Worm (Caenorhabditis elegans) whole organism, L2 larva: Measurements from ENCODE around the gene dnj-8.
A peak's percentile ranks its signal among the peaks of the same experiment; 100 is the strongest.

Experiments
- C34F6.9 ChIP-seq: fragments of 150-350 bp; optimal IDR thresholded peaks from 2 replicates; lab custom pipeline; 2014; ENCODE audit warnings: missing biosample characterization, missing genetic modification characterization
- F13H6.1 ChIP-seq: sonication (generic microtip); optimal IDR thresholded peaks from 2 replicates; lab custom pipeline; 2016; ENCODE audit warnings: missing genetic modification characterization, missing compliant biosample characterization
- R02D3.7 ChIP-seq: fragments of 150-350 bp; optimal IDR thresholded peaks from 2 replicates; lab custom pipeline; 2014; ENCODE audit warnings: missing biosample characterization, missing genetic modification characterization
- Y55F3AM.14 ChIP-seq: fragments of 200-800 bp; sonication (Bioruptor generic); optimal IDR thresholded peaks from 2 replicates; lab custom pipeline; 2018; ENCODE audit warnings: mild to moderate bottlenecking, missing genetic modification characterization, missing compliant biosample characterization
- ZK546.5 ChIP-seq: sonication (generic microtip); optimal IDR thresholded peaks from 2 replicates; lab custom pipeline; 2017; ENCODE audit warnings: missing biosample characterization, missing genetic modification characterization
- alr-1 ChIP-seq: fragments of 150-350 bp; optimal IDR thresholded peaks from 2 replicates; lab custom pipeline; 2014; ENCODE audit warnings: missing biosample characterization, missing genetic modification characterization
- aly-2 ChIP-seq: fragments of 150-350 bp; optimal IDR thresholded peaks from 2 replicates; lab custom pipeline; 2014; ENCODE audit warnings: missing biosample characterization, missing genetic modification characterization
- blmp-1 ChIP-seq: sonication (generic microtip); optimal IDR thresholded peaks from 2 replicates; lab custom pipeline; 2017; ENCODE audit warnings: missing genetic modification characterization, mild to moderate bottlenecking, missing compliant biosample characterization, antibody characterized with exemption, moderate library complexity; ENCODE audit not compliant: insufficient read depth
- ceh-16 ChIP-seq: fragments of 150-350 bp; optimal IDR thresholded peaks from 2 replicates; lab custom pipeline; 2014; ENCODE audit warnings: missing biosample characterization, missing genetic modification characterization
- ceh-82 ChIP-seq: fragments of 150-350 bp; optimal IDR thresholded peaks from 2 replicates; lab custom pipeline; 2014; ENCODE audit warnings: missing biosample characterization, missing genetic modification characterization
- crh-2 ChIP-seq: sonication (generic microtip); optimal IDR thresholded peaks from 2 replicates; lab custom pipeline; 2017; ENCODE audit warnings: missing biosample characterization, missing genetic modification characterization
- dmd-4 ChIP-seq: sonication (generic microtip); optimal IDR thresholded peaks from 2 replicates; lab custom pipeline; 2017; ENCODE audit warnings: missing biosample characterization, missing genetic modification characterization
- egl-27 ChIP-seq: sonication (generic microtip); optimal IDR thresholded peaks from 3 replicates; lab custom pipeline; 2017; ENCODE audit warnings: missing biosample characterization, missing genetic modification reagents, missing genetic modification characterization
- elt-1 ChIP-seq: fragments of 150-350 bp; optimal IDR thresholded peaks from 2 replicates; lab custom pipeline; 2014; ENCODE audit warnings: missing biosample characterization, missing genetic modification characterization
- fos-1 ChIP-seq: fragments of 150-350 bp; optimal IDR thresholded peaks from 2 replicates; lab custom pipeline; 2014; ENCODE audit warnings: missing biosample characterization, missing genetic modification characterization
- gmeb-1 ChIP-seq: fragments of 150-350 bp; optimal IDR thresholded peaks from 2 replicates; lab custom pipeline; 2014; ENCODE audit warnings: missing biosample characterization, missing genetic modification characterization
- lin-11 ChIP-seq: fragments of 150-350 bp; sonication (generic microtip); optimal IDR thresholded peaks from 2 replicates; lab custom pipeline; 2014; ENCODE audit warnings: missing biosample characterization, missing genetic modification characterization, inconsistent platforms, mixed read lengths
- lin-13 ChIP-seq: fragments of 150-350 bp; optimal IDR thresholded peaks from 2 replicates; lab custom pipeline; 2014; ENCODE audit warnings: missing biosample characterization, missing genetic modification reagents, missing genetic modification characterization
- lin-39 ChIP-seq: fragments of 150-350 bp; optimal IDR thresholded peaks from 2 replicates; lab custom pipeline; 2014; ENCODE audit warnings: missing biosample characterization, missing genetic modification reagents, missing genetic modification characterization
- mab-5 ChIP-seq: fragments of 150-350 bp; optimal IDR thresholded peaks from 2 replicates; lab custom pipeline; 2014; ENCODE audit warnings: missing biosample characterization, missing genetic modification characterization
- mbf-1 ChIP-seq: sonication (generic microtip); optimal IDR thresholded peaks from 2 replicates; lab custom pipeline; 2017; ENCODE audit warnings: missing biosample characterization, missing genetic modification characterization
- mdl-1 ChIP-seq, 2 experiments: fragments of 150-350 bp in 1 of 2; sonication (generic microtip) in 1 of 2; optimal IDR thresholded peaks; 2 replicates each; lab custom pipeline; 2017; ENCODE audit warnings: missing biosample characterization in 2 of 2, missing genetic modification characterization in 2 of 2
- nhr-11 ChIP-seq: fragments of 150-350 bp; optimal IDR thresholded peaks from 2 replicates; lab custom pipeline; 2014; ENCODE audit warnings: missing biosample characterization, missing genetic modification characterization
- nhr-129 ChIP-seq: fragments of 150-350 bp; optimal IDR thresholded peaks from 2 replicates; lab custom pipeline; 2014; ENCODE audit warnings: missing biosample characterization, missing genetic modification characterization
- nhr-21 ChIP-seq: fragments of 150-350 bp; optimal IDR thresholded peaks from 2 replicates; lab custom pipeline; 2014; ENCODE audit warnings: missing biosample characterization, missing genetic modification characterization
- nhr-23 ChIP-seq: fragments of 150-350 bp; optimal IDR thresholded peaks from 2 replicates; lab custom pipeline; 2014; ENCODE audit warnings: missing biosample characterization, missing genetic modification reagents, missing genetic modification characterization
- nhr-237 ChIP-seq: fragments of 150-350 bp; optimal IDR thresholded peaks from 2 replicates; lab custom pipeline; 2014; ENCODE audit warnings: missing biosample characterization, missing genetic modification characterization
- peb-1 ChIP-seq: fragments of 150-350 bp; optimal IDR thresholded peaks from 2 replicates; lab custom pipeline; 2014; ENCODE audit warnings: missing biosample characterization, missing genetic modification characterization
- sem-4 ChIP-seq: fragments of 150-350 bp; optimal IDR thresholded peaks from 2 replicates; lab custom pipeline; 2014; ENCODE audit warnings: missing biosample characterization, missing genetic modification reagents, missing genetic modification characterization
- sma-3 ChIP-seq: sonication (generic microtip); optimal IDR thresholded peaks from 2 replicates; lab custom pipeline; 2016; ENCODE audit warnings: missing genetic modification reagents, missing genetic modification characterization, missing compliant biosample characterization
- sma-9 ChIP-seq, 2 experiments: fragments of 150-350 bp in 1 of 2; sonication (generic microtip) in 1 of 2; optimal IDR thresholded peaks; 2 replicates each; lab custom pipeline; 2014 to 2016; ENCODE audit warnings: missing genetic modification characterization in 2 of 2, mild to moderate bottlenecking in 1 of 2, missing biosample characterization in 1 of 2, missing compliant biosample characterization in 1 of 2, missing genetic modification reagents in 1 of 2, moderate library complexity in 1 of 2
- snpc-4 ChIP-seq: fragments of 150-350 bp; optimal IDR thresholded peaks from 2 replicates; lab custom pipeline; 2014; ENCODE audit warnings: missing biosample characterization, missing genetic modification characterization
- unc-39 ChIP-seq: fragments of 150-350 bp; optimal IDR thresholded peaks from 2 replicates; lab custom pipeline; 2014; ENCODE audit warnings: missing biosample characterization, missing genetic modification characterization
- unc-55 ChIP-seq: fragments of 150-350 bp; sonication (generic microtip); optimal IDR thresholded peaks from 3 replicates; lab custom pipeline; 2014; ENCODE audit warnings: missing biosample characterization, missing genetic modification reagents, missing genetic modification characterization
- unc-62 ChIP-seq: fragments of 150-350 bp; optimal IDR thresholded peaks from 2 replicates; lab custom pipeline; 2014; ENCODE audit warnings: missing biosample characterization, missing genetic modification reagents, missing genetic modification characterization
- zag-1 ChIP-seq: fragments of 150-350 bp; optimal IDR thresholded peaks from 2 replicates; lab custom pipeline; 2014; ENCODE audit warnings: missing biosample characterization, missing genetic modification characterization
- ztf-1 ChIP-seq: fragments of 200-800 bp; sonication (Bioruptor generic); conservative IDR thresholded peaks from 2 replicates; pipeline ENCODE4 v1.3.6; 2022; ENCODE audit warnings: missing genetic modification characterization, missing compliant biosample characterization
- ztf-11 ChIP-seq: sonication (generic microtip); optimal IDR thresholded peaks from 2 replicates; lab custom pipeline; 2017; ENCODE audit warnings: missing biosample characterization, missing genetic modification characterization
- ztf-4 ChIP-seq: fragments of 150-350 bp; optimal IDR thresholded peaks from 2 replicates; lab custom pipeline; 2014; ENCODE audit warnings: missing biosample characterization, missing genetic modification characterization

Gene dnj-8

DNA sequence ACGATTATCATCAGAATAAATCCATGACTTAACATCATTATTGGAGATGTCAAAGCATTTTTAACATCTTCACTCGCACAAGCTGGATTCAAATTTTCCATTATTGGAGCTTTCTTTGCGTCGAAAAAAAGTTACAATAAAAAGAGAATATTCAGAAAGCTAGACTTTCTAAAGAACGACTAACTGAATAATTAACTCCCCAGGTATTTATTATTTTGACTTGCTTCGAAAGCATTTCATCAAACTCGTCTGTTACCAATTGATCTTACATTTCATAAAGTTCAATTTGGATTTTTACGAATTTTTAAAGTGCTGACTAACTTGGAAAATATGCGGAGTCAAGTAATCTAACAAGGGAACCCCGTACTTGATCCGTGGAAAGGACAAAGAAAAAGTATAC lies 22.2 kb downstream of the dnj-8 start, which contains the start of gene sra-29:
Gene sra-29 (minus strand): TSS at position 101 of the 400 bp plus-strand sequence.
- no peak for TF ChIP-seq lin-11
- no peak for TF ChIP-seq snpc-4 (tag; lab: Kevin White, UChicago)
- TF ChIP-seq dmd-4 (tag; lab: Kevin White, UChicago) = no peak
- TF ChIP-seq ZK546.5 = no peak
- TF ChIP-seq F13H6.1 (tag; lab: Kevin White, UChicago) = no peak
- TF ChIP-seq mab-5 = no peak
- TF ChIP-seq sem-4 (tag; lab: Kevin White, UChicago) = no peak
- TF ChIP-seq elt-1 = no peak

ce11 chrII:6573677-6574076 lies 24.2 kb downstream of the dnj-8 start, which contains the start of gene sra-28:
sra-28 (minus strand) TSS chrII:6573777.
- TF ChIP-seq F13H6.1 (tag; lab: Kevin White, UChicago) (no peak), nhr-11 (tag; lab: Kevin White, UChicago) (no peak), gmeb-1 (tag; lab: Kevin White, UChicago) (no peak), mdl-1 (tag; optimal IDR thresholded peaks at IDR 0.05; lab: Kevin White, UChicago) (no peak), ztf-11 (tag; lab: Kevin White, UChicago) (no peak)

DNA sequence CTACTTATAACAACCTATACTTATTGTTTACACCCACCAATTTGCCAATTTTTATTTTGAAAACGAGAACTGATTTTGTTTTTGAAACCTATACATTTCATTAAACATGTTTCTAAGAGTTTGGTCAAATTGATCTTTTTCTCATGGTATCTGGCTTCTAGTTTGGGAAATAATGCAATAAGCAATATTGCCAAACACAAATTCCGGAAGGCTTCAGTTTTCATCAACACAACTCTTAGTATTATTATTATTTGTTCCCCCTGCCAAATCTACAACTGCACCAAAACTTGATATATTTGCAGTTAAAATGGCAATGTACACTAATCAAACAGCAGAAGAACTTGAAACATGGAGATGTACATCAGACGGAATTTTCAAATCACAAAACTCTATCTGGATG lies 29.2 kb downstream of the dnj-8 start, which contains the start of gene sra-27:
Gene sra-27 (plus strand): TSS at position 301 of the 400 bp plus-strand sequence.
- TF ChIP-seq dmd-4 (tag; lab: Kevin White, UChicago) (no peak), nhr-23 (no peak), peb-1 (tag; lab: Kevin White, UChicago) (no peak), lin-11 (no peak), aly-2 (tag; lab: Kevin White, UChicago) (no peak), ZK546.5 (no peak), sma-3 (GFP tag; lab: Kevin White, UChicago) (no peak), ceh-82 (tag; lab: Kevin White, UChicago) (no peak), crh-2 (no peak), egl-27 (tag; lab: Kevin White, UChicago) (no peak), unc-55 (GFP tag; lab: Kevin White, UChicago) (no peak), ztf-4 (tag; lab: Kevin White, UChicago) (no peak), sma-9 (GFP tag; optimal IDR thresholded peaks at IDR 0.05; lab: Kevin White, UChicago) (no peak), sma-9 (tag; optimal IDR thresholded peaks at IDR 0.05; lab: Kevin White, UChicago) (no peak), R02D3.7 (tag; lab: Kevin White, UChicago) (no peak), Y55F3AM.14 (GFP tag; lab: Kevin White, UChicago) (no peak), ztf-1 (GFP tag; lab: Robert Waterston, UW) (no peak), lin-39 (no peak), ceh-16 (tag; lab: Kevin White, UChicago) (no peak), nhr-129 (tag; lab: Kevin White, UChicago) (no peak), gmeb-1 (tag; lab: Kevin White, UChicago) (no peak)

ce11 chrII:6566628-6567180 lies 31.2 kb downstream of the dnj-8 start, which contains the start of the genes F18C5.5 and F18C5.9:
F18C5.5 (minus strand) TSS chrII:6566728.
F18C5.9 (plus strand) TSS chrII:6567130.
- TF ChIP-seq nhr-23 (no peak), fos-1 (tag; lab: Kevin White, UChicago) (no peak), Y55F3AM.14 (GFP tag; lab: Kevin White, UChicago) (no peak), nhr-237 (tag; lab: Kevin White, UChicago) (no peak), unc-62 (GFP tag; lab: Kevin White, UChicago) (no peak), mbf-1 (tag; lab: Kevin White, UChicago) (no peak)

DNA sequence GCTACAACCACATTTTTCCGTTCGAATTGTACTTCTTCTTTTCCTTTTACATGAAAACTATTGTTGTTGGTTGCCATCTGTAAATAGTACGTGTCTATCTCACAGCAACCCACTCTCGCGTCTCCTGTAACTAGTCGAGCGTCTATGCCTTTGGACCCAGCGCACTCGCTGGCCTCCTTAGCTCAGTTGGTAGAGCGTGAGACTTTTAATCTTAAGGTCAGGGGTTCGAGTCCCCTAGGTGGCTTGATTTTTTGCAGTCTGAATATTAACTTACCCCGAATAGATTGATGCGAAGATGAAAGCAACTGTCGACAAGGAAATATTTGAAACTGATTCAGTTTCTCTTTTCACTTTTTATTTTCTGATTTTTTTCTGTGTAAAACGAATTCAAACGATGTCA lies 32.8 kb downstream of the dnj-8 start, which contains the start of gene mpz-3:
Gene mpz-3 (minus strand): TSS at position 320 of the 400 bp plus-strand sequence.
- TF ChIP-seq alr-1 (no peak), fos-1 (tag; lab: Kevin White, UChicago) (peak; percentile 57), zag-1 (no peak), sma-9 (GFP tag; optimal IDR thresholded peaks at IDR 0.05; lab: Kevin White, UChicago) (peak; percentile 63), sma-9 (tag; optimal IDR thresholded peaks at IDR 0.05; lab: Kevin White, UChicago) (no peak), sma-3 (GFP tag; lab: Kevin White, UChicago) (peak; percentile 48), F13H6.1 (tag; lab: Kevin White, UChicago) (peak; percentile 28), blmp-1 (tag; lab: Kevin White, UChicago) (no peak), nhr-21 (tag; lab: Kevin White, UChicago) (peak; percentile 50), unc-39 (tag; lab: Kevin White, UChicago) (no peak), lin-13 (GFP tag; lab: Kevin White, UChicago) (peak; percentile 5), nhr-129 (tag; lab: Kevin White, UChicago) (peak; percentile 68), crh-2 (peak; percentile 18), lin-11 (peak; percentile 4), gmeb-1 (tag; lab: Kevin White, UChicago) (peak; percentile 51), C34F6.9 (peak; percentile 37)
